Worm (Caenorhabditis elegans) whole organism, young adult: ENCODE results near the gene T28H11.7.

Experiments
- B0261.1 ChIP-seq: sonication (generic microtip); optimal IDR thresholded peaks from 2 replicates; lab custom pipeline; 2016; ENCODE audit warnings: mild to moderate bottlenecking, missing genetic modification characterization, moderate library complexity, missing compliant biosample characterization
- C06A6.2 ChIP-seq: fragments of 200-800 bp; sonication (Bioruptor generic); conservative IDR thresholded peaks from 2 replicates; pipeline ENCODE4 v1.3.6; 2022; ENCODE audit warnings: missing genetic modification characterization, missing compliant biosample characterization
- C17E4.6 ChIP-seq: fragments of 200-800 bp; sonication (Bioruptor generic); IDR thresholded peaks from 2 replicates; pipeline ENCODE4 v1.3.6; 2022; ENCODE audit warnings: missing genetic modification reagents, missing genetic modification characterization, missing compliant biosample characterization
- D2030.7 ChIP-seq: fragments of 200-800 bp; sonication (Bioruptor generic); IDR thresholded peaks from 2 replicates; pipeline ENCODE4 v1.3.6; 2022; ENCODE audit warnings: missing genetic modification reagents, missing genetic modification characterization, missing compliant biosample characterization
- F23B12.7 ChIP-seq: sonication (generic microtip); optimal IDR thresholded peaks from 2 replicates; lab custom pipeline; 2017; ENCODE audit warnings: missing genetic modification characterization, mild to moderate bottlenecking, missing compliant biosample characterization, antibody characterized with exemption, moderate library complexity; ENCODE audit not compliant: insufficient read depth
- F39B2.1 ChIP-seq: fragments of 200-800 bp; sonication (Bioruptor generic); IDR thresholded peaks from 2 replicates; pipeline ENCODE4 v1.3.6; 2022; ENCODE audit warnings: missing genetic modification reagents, missing genetic modification characterization, missing compliant biosample characterization
- F57C9.4 ChIP-seq: sonication (generic microtip); optimal IDR thresholded peaks from 2 replicates; lab custom pipeline; 2017; ENCODE audit warnings: mild to moderate bottlenecking, missing genetic modification characterization, missing compliant biosample characterization
- K11D2.4 ChIP-seq: fragments of 200-800 bp; sonication (Bioruptor generic); IDR thresholded peaks from 2 replicates; pipeline ENCODE4 v1.3.6; 2022; ENCODE audit warnings: missing genetic modification reagents, missing genetic modification characterization, missing compliant biosample characterization
- K12H6.12 ChIP-seq: fragments of 200-800 bp; sonication (Bioruptor generic); optimal IDR thresholded peaks from 2 replicates; lab custom pipeline; 2018; ENCODE audit warnings: mild to moderate bottlenecking, missing genetic modification characterization, missing compliant biosample characterization
- T26A5.8 ChIP-seq: sonication (generic microtip); optimal IDR thresholded peaks from 2 replicates; lab custom pipeline; 2016; ENCODE audit warnings: missing genetic modification characterization, missing compliant biosample characterization
- Y56A3A.18 ChIP-seq: fragments of 200-800 bp; sonication (Bioruptor generic); IDR thresholded peaks from 2 replicates; pipeline ENCODE4 v1.3.6; 2022; ENCODE audit warnings: missing genetic modification reagents, missing genetic modification characterization, missing compliant biosample characterization
- Y67H2A.10 ChIP-seq: fragments of 200-800 bp; sonication (Bioruptor generic); conservative IDR thresholded peaks from 2 replicates; pipeline ENCODE4 v1.3.6; 2022; ENCODE audit warnings: missing genetic modification reagents, missing genetic modification characterization, missing compliant biosample characterization
- atf-7 ChIP-seq: sonication (generic microtip); optimal IDR thresholded peaks from 2 replicates; lab custom pipeline; 2017; ENCODE audit warnings: mild to moderate bottlenecking, missing genetic modification characterization, missing compliant biosample characterization
- bed-2 ChIP-seq: fragments of 200-800 bp; sonication (Bioruptor generic); IDR thresholded peaks from 2 replicates; pipeline ENCODE4 v1.3.6; 2022; ENCODE audit warnings: missing genetic modification reagents, missing genetic modification characterization, missing compliant biosample characterization
- cebp-1 ChIP-seq, 2 experiments: fragments of 200-800 bp in 1 of 2; sonication (Bioruptor generic) in 1 of 2; sonication (generic microtip) in 1 of 2; IDR thresholded peaks in 1 of 2; optimal IDR thresholded peaks in 1 of 2; 2 replicates each; pipeline versions ENCODE4 v1.3.6 to Lab custom; 2017 to 2022; ENCODE audit warnings: missing compliant biosample characterization in 2 of 2, missing genetic modification characterization in 2 of 2, mild to moderate bottlenecking in 1 of 2, missing genetic modification reagents in 1 of 2, moderate library complexity in 1 of 2
- cebp-2 ChIP-seq: fragments of 200-800 bp; sonication (Bioruptor generic); IDR thresholded peaks from 2 replicates; pipeline ENCODE4 v1.3.6; 2022; ENCODE audit warnings: missing genetic modification characterization, missing compliant biosample characterization
- ceh-100 ChIP-seq: fragments of 200-800 bp; sonication (Bioruptor generic); IDR thresholded peaks from 2 replicates; pipeline ENCODE4 v1.3.6; 2022; ENCODE audit warnings: missing genetic modification reagents, missing genetic modification characterization, missing compliant biosample characterization
- ceh-27 ChIP-seq: fragments of 200-800 bp; sonication (Bioruptor generic); optimal IDR thresholded peaks from 2 replicates; lab custom pipeline; 2018; ENCODE audit warnings: mild to moderate bottlenecking, missing genetic modification characterization, moderate library complexity, missing compliant biosample characterization
- ceh-40 ChIP-seq: fragments of 200-800 bp; sonication (Bioruptor generic); IDR thresholded peaks from 2 replicates; pipeline ENCODE4 v1.3.6; 2022; ENCODE audit warnings: missing genetic modification characterization, missing compliant biosample characterization
- ceh-58 ChIP-seq: fragments of 200-800 bp; sonication (Bioruptor generic); IDR thresholded peaks from 2 replicates; pipeline ENCODE4 v1.3.6; 2022; ENCODE audit warnings: missing genetic modification characterization, missing compliant biosample characterization
- ceh-79 ChIP-seq: sonication (generic microtip); optimal IDR thresholded peaks from 2 replicates; lab custom pipeline; 2017; ENCODE audit warnings: mild to moderate bottlenecking, missing genetic modification characterization, missing compliant biosample characterization
- chd-7 ChIP-seq: sonication (generic microtip); optimal IDR thresholded peaks from 2 replicates; lab custom pipeline; 2016; ENCODE audit warnings: mild to moderate bottlenecking, missing genetic modification characterization, moderate library complexity, missing compliant biosample characterization
- die-1 ChIP-seq: sonication (generic microtip); optimal IDR thresholded peaks from 2 replicates; lab custom pipeline; 2016; ENCODE audit warnings: missing genotype, mild to moderate bottlenecking, missing genetic modification characterization, missing compliant biosample characterization
- dpl-1 ChIP-seq: fragments of 150-350 bp; optimal IDR thresholded peaks from 2 replicates; lab custom pipeline; 2014; ENCODE audit warnings: missing biosample characterization, missing genetic modification reagents, missing genetic modification characterization
- efl-1 ChIP-seq: fragments of 150-350 bp; optimal IDR thresholded peaks from 2 replicates; lab custom pipeline; 2014; ENCODE audit warnings: missing biosample characterization, missing genetic modification reagents, missing genetic modification characterization
- egl-44 ChIP-seq: fragments of 200-800 bp; sonication (Bioruptor generic); IDR thresholded peaks from 2 replicates; pipeline ENCODE4 v1.3.6; 2022; ENCODE audit warnings: missing genetic modification reagents, missing genetic modification characterization, missing compliant biosample characterization
- ekl-4 ChIP-seq: fragments of 200-800 bp; sonication (Bioruptor generic); IDR thresholded peaks from 2 replicates; pipeline ENCODE4 v1.3.6; 2022; ENCODE audit warnings: missing genetic modification reagents, missing genetic modification characterization, missing compliant biosample characterization
- fkh-3 ChIP-seq: sonication (generic microtip); optimal IDR thresholded peaks from 2 replicates; lab custom pipeline; 2016; ENCODE audit warnings: mild to moderate bottlenecking, missing genetic modification characterization, missing compliant biosample characterization
- gei-17 ChIP-seq: fragments of 200-800 bp; sonication (Bioruptor generic); optimal IDR thresholded peaks from 2 replicates; lab custom pipeline; 2018; ENCODE audit warnings: mild to moderate bottlenecking, missing genetic modification characterization, missing compliant biosample characterization
- hmg-1.2 ChIP-seq: fragments of 200-800 bp; sonication (Bioruptor generic); IDR thresholded peaks from 2 replicates; pipeline ENCODE4 v1.3.6; 2022; ENCODE audit warnings: missing genetic modification reagents, missing genetic modification characterization, missing compliant biosample characterization
- lin-26 ChIP-seq: fragments of 200-800 bp; sonication (Bioruptor generic); IDR thresholded peaks from 2 replicates; pipeline ENCODE4 v1.3.6; 2022; ENCODE audit warnings: missing genetic modification reagents, missing genetic modification characterization, missing compliant biosample characterization
- lin-35 ChIP-seq, 3 experiments: fragments of 150-350 bp in 2 of 3; sonication (generic microtip) in 1 of 3; optimal IDR thresholded peaks; 2 replicates each; lab custom pipeline; 2014 to 2018; ENCODE audit warnings: missing biosample characterization in 3 of 3, missing genetic modification characterization in 3 of 3, missing genetic modification reagents in 3 of 3
- lin-54 ChIP-seq: fragments of 200-800 bp; sonication (Bioruptor generic); optimal IDR thresholded peaks from 2 replicates; lab custom pipeline; 2018; ENCODE audit warnings: mild to moderate bottlenecking, missing genetic modification characterization, missing compliant biosample characterization
- lsy-27 ChIP-seq: sonication (generic microtip); optimal IDR thresholded peaks from 2 replicates; lab custom pipeline; 2017; ENCODE audit warnings: missing genetic modification characterization, mild to moderate bottlenecking, missing compliant biosample characterization, antibody characterized with exemption, missing genotype, borderline replicate concordance; ENCODE audit not compliant: insufficient read depth
- madf-3 ChIP-seq: fragments of 200-800 bp; sonication (Bioruptor generic); IDR thresholded peaks from 2 replicates; pipeline ENCODE4 v1.3.6; 2022; ENCODE audit warnings: missing genetic modification reagents, missing genetic modification characterization, missing compliant biosample characterization
- nhr-179 ChIP-seq: sonication (generic microtip); optimal IDR thresholded peaks from 2 replicates; lab custom pipeline; 2016; ENCODE audit warnings: mild to moderate bottlenecking, missing genetic modification characterization, missing compliant biosample characterization
- nhr-27 ChIP-seq: fragments of 200-800 bp; sonication (Bioruptor generic); optimal IDR thresholded peaks from 2 replicates; lab custom pipeline; 2018; ENCODE audit warnings: mild to moderate bottlenecking, missing genetic modification characterization, moderate library complexity, missing compliant biosample characterization
- nhr-80 ChIP-seq: sonication (generic microtip); optimal IDR thresholded peaks from 2 replicates; lab custom pipeline; 2016; ENCODE audit warnings: missing genetic modification characterization, missing compliant biosample characterization
- nhr-90 ChIP-seq: sonication (generic microtip); optimal IDR thresholded peaks from 2 replicates; lab custom pipeline; 2016; ENCODE audit warnings: missing genotype, mild to moderate bottlenecking, missing genetic modification characterization, missing compliant biosample characterization
- pbrm-1 ChIP-seq: fragments of 200-800 bp; sonication (Bioruptor generic); IDR thresholded peaks from 2 replicates; pipeline ENCODE4 v1.3.6; 2022; ENCODE audit warnings: missing genetic modification reagents, missing genetic modification characterization, missing compliant biosample characterization
- repo-1 ChIP-seq: sonication (generic microtip); optimal IDR thresholded peaks from 2 replicates; lab custom pipeline; 2017; ENCODE audit warnings: mild to moderate bottlenecking, missing genetic modification characterization, missing compliant biosample characterization
- sdz-38 ChIP-seq: sonication (generic microtip); optimal IDR thresholded peaks from 2 replicates; lab custom pipeline; 2016; ENCODE audit warnings: missing genotype, missing genetic modification characterization, missing compliant biosample characterization
- snpc-1.3 ChIP-seq: sonication (generic microtip); optimal IDR thresholded peaks from 2 replicates; lab custom pipeline; 2017; ENCODE audit warnings: missing genetic modification characterization, mild to moderate bottlenecking, missing compliant biosample characterization, antibody characterized with exemption, moderate library complexity, missing genotype, missing genetic modification reagents; ENCODE audit not compliant: insufficient read depth
- xnd-1 ChIP-seq: sonication (generic microtip); optimal IDR thresholded peaks from 2 replicates; lab custom pipeline; 2016; ENCODE audit warnings: missing genotype, missing genetic modification reagents, missing genetic modification characterization, missing compliant biosample characterization
- zfh-2 ChIP-seq: fragments of 200-800 bp; sonication (Bioruptor generic); conservative IDR thresholded peaks from 2 replicates; pipeline ENCODE4 v1.3.6; 2022; ENCODE audit warnings: missing genetic modification reagents, missing genetic modification characterization, missing compliant biosample characterization
- ztf-25 ChIP-seq: fragments of 200-800 bp; sonication (Bioruptor generic); IDR thresholded peaks from 2 replicates; pipeline ENCODE4 v1.3.6; 2022; ENCODE audit warnings: missing genetic modification reagents, missing genetic modification characterization, missing compliant biosample characterization
- ztf-28 ChIP-seq: fragments of 200-800 bp; sonication (Bioruptor generic); IDR thresholded peaks from 2 replicates; pipeline ENCODE4 v1.3.6; 2022; ENCODE audit warnings: missing genetic modification reagents, missing genetic modification characterization, missing compliant biosample characterization
- ztf-6 ChIP-seq: fragments of 200-800 bp; sonication (Bioruptor generic); IDR thresholded peaks from 2 replicates; pipeline ENCODE4 v1.3.6; 2022; ENCODE audit warnings: missing genetic modification reagents, missing genetic modification characterization, missing compliant biosample characterization

T28H11.7 gene

ce11 chrIV:5038744-5039143 is 21.8 kb upstream of the T28H11.7 start (continued):
- TF ChIP-seq cebp-1 (GFP tag; IDR thresholded peaks at IDR 0.05; lab: Robert Waterston, UW) (no peak), cebp-1 (tag; optimal IDR thresholded peaks at IDR 0.05; lab: Kevin White, UChicago) (no peak), chd-7 (tag; lab: Kevin White, UChicago) (no peak), ztf-6 (GFP tag; lab: Robert Waterston, UW) (no peak), Y67H2A.10 (GFP tag; lab: Robert Waterston, UW) (no peak; the same call in 1 of the 2 replicates), lin-35 (GFP tag; optimal IDR thresholded peaks at IDR 0.05; lab: Kevin White, UChicago) (no peak), hmg-1.2 (GFP tag; lab: Robert Waterston, UW) (peak; percentile 66; the same call in 1 of the 2 replicates), ztf-28 (GFP tag; lab: Robert Waterston, UW) (peak; percentile 78), ztf-25 (peak; percentile 93), efl-1 (GFP tag; lab: Kevin White, UChicago) (no peak), lsy-27 (tag; lab: Kevin White, UChicago) (no peak), Y56A3A.18 (no peak), bed-2 (GFP tag; lab: Robert Waterston, UW) (0 out of 2 replicates have a peak, but pooled peaks have one; percentile 22), T26A5.8 (no peak), ceh-58 (GFP tag; lab: Robert Waterston, UW) (no peak), D2030.7 (GFP tag; lab: Robert Waterston, UW) (peak; percentile 75; the same call in 1 of the 2 replicates), snpc-1.3 (tag; lab: Kevin White, UChicago) (peak; percentile 44), cebp-2 (peak; percentile 66; the same call in 1 of the 2 replicates), K12H6.12 (peak; percentile 28), egl-44 (GFP tag; lab: Robert Waterston, UW) (peak; percentile 82; the same call in 1 of the 2 replicates), zfh-2 (GFP tag; lab: Robert Waterston, UW) (no peak), atf-7 (tag; lab: Kevin White, UChicago) (no peak), ekl-4 (peak; percentile 51; the same call in 1 of the 2 replicates), pbrm-1 (no peak; the same call in none of the 2 replicates), ceh-40 (no peak), C06A6.2 (no peak), ceh-79 (no peak), nhr-80 (tag; lab: Kevin White, UChicago) (no peak), F23B12.7 (peak; percentile 66), gei-17 (GFP tag; lab: Kevin White, UChicago) (no peak), B0261.1 (tag; lab: Kevin White, UChicago) (peak; percentile 91), ceh-100 (peak; percentile 56; the same call in 1 of the 2 replicates), F39B2.1 (GFP tag; lab: Robert Waterston, UW) (no peak), F57C9.4 (no peak), xnd-1 (no peak), lin-54 (GFP tag; lab: Kevin White, UChicago) (no peak), fkh-3 (tag; lab: Kevin White, UChicago) (no peak), C17E4.6 (GFP tag; lab: Robert Waterston, UW) (no peak), repo-1 (tag; lab: Kevin White, UChicago) (no peak), ceh-27 (GFP tag; lab: Kevin White, UChicago) (peak; percentile 30), madf-3 (GFP tag; lab: Robert Waterston, UW) (peak; percentile 65; the same call in 1 of the 2 replicates), dpl-1 (GFP tag; lab: Kevin White, UChicago) (no peak), lin-26 (GFP tag; lab: Robert Waterston, UW) (peak; percentile 98), nhr-27 (no peak), nhr-90 (tag; lab: Kevin White, UChicago) (peak; percentile 88), K11D2.4 (GFP tag; lab: Robert Waterston, UW) (no peak), nhr-179 (tag; lab: Kevin White, UChicago) (no peak), die-1 (tag; lab: Kevin White, UChicago) (peak; percentile 86), sdz-38 (tag; lab: Kevin White, UChicago) (no peak)
